Fruit fly (Drosophila melanogaster) whole organism, embryonic: Measurements from ENCODE around the gene CG34242.

Experiments used
- Abd-B ChIP-seq: fragments of 200-800 bp; sonication (Bioruptor generic); optimal IDR thresholded peaks from 2 replicates; lab custom pipeline; 2018; ENCODE audit warnings: missing biosample characterization, mild to moderate bottlenecking, missing genetic modification characterization, moderate library complexity
- B-H1 ChIP-seq: fragments of 200-800 bp; sonication (Bioruptor generic); IDR thresholded peaks from 3 replicates; pipeline ENCODE4 v1.3.6; 2022; ENCODE audit warnings: missing biosample characterization, missing genetic modification characterization
- CG10321 ChIP-seq: fragments of 200-800 bp; sonication (Bioruptor generic); IDR thresholded peaks from 2 replicates; pipeline ENCODE4 v1.3.6; 2022; ENCODE audit warnings: missing biosample characterization, missing genetic modification characterization
- CG11398 ChIP-seq: fragments of 200-800 bp; sonication (Bioruptor generic); optimal IDR thresholded peaks from 2 replicates; lab custom pipeline; 2016; ENCODE audit warnings: missing biosample characterization, missing genetic modification characterization
- CG13894 ChIP-seq: fragments of 200-800 bp; sonication (Bioruptor generic); optimal IDR thresholded peaks from 3 replicates; lab custom pipeline; 2018; ENCODE audit warnings: missing biosample characterization, mild to moderate bottlenecking, missing genetic modification characterization, moderate library complexity
- CG14965 ChIP-seq: fragments of 200-800 bp; sonication (Bioruptor generic); optimal IDR thresholded peaks from 2 replicates; lab custom pipeline; 2016; ENCODE audit warnings: missing biosample characterization, missing genetic modification characterization, borderline replicate concordance
- CG15514 ChIP-seq: fragments of 200-800 bp; sonication (Bioruptor generic); optimal IDR thresholded peaks from 3 replicates; lab custom pipeline; 2017; ENCODE audit warnings: missing biosample characterization, missing genetic modification characterization, mild to moderate bottlenecking, moderate library complexity, missing genetic modification reagents
- CG1603 ChIP-seq: fragments of 200-800 bp; sonication (Bioruptor generic); optimal IDR thresholded peaks from 2 replicates; lab custom pipeline; 2019; ENCODE audit warnings: missing biosample characterization, mild to moderate bottlenecking, missing genetic modification characterization, moderate library complexity
- CG1647 ChIP-seq: fragments of 200-800 bp; sonication (Bioruptor generic); optimal IDR thresholded peaks from 3 replicates; lab custom pipeline; 2016; ENCODE audit warnings: missing biosample characterization, missing genetic modification characterization
- CG17186 ChIP-seq: fragments of 200-800 bp; sonication (Bioruptor generic); optimal IDR thresholded peaks from 3 replicates; lab custom pipeline; 2017; ENCODE audit warnings: missing biosample characterization, missing genetic modification reagents, missing genetic modification characterization
- CG1792 ChIP-seq: fragments of 200-800 bp; sonication (Bioruptor generic); optimal IDR thresholded peaks from 2 replicates; lab custom pipeline; 2016; ENCODE audit warnings: missing biosample characterization, missing genetic modification characterization
- CG32532 ChIP-seq: fragments of 200-800 bp; sonication (Bioruptor generic); IDR thresholded peaks from 2 replicates; pipeline ENCODE4 v1.3.6; 2022; ENCODE audit warnings: missing biosample characterization, missing genetic modification characterization
- CG33213 ChIP-seq: fragments of 200-800 bp; sonication (Bioruptor generic); optimal IDR thresholded peaks from 3 replicates; lab custom pipeline; 2016; ENCODE audit warnings: missing biosample characterization, missing genetic modification characterization
- CG3847 ChIP-seq: fragments of 200-800 bp; sonication (Bioruptor generic); IDR thresholded peaks from 2 replicates; pipeline ENCODE4 v1.3.6; 2022; ENCODE audit warnings: missing biosample characterization, missing genetic modification characterization
- CG6254 ChIP-seq: fragments of 200-800 bp; sonication (Bioruptor generic); optimal IDR thresholded peaks from 3 replicates; lab custom pipeline; 2017; ENCODE audit warnings: mild to moderate bottlenecking, missing biosample characterization, missing genetic modification reagents, missing genetic modification characterization
- CG6689 ChIP-seq: fragments of 200-800 bp; sonication (Bioruptor generic); IDR thresholded peaks from 2 replicates; pipeline ENCODE4 v1.3.6; 2022; ENCODE audit warnings: missing biosample characterization, missing genetic modification characterization
- CG8089 ChIP-seq: fragments of 200-800 bp; sonication (Bioruptor generic); optimal IDR thresholded peaks from 3 replicates; lab custom pipeline; 2016; ENCODE audit warnings: missing biosample characterization, missing genetic modification characterization
- CG8924 ChIP-seq: fragments of 200-800 bp; optimal IDR thresholded peaks from 3 replicates; lab custom pipeline; 2019; ENCODE audit warnings: missing biosample characterization, mild to moderate bottlenecking, missing genetic modification characterization, moderate library complexity
- CrebB ChIP-seq: fragments of 200-800 bp; sonication (Bioruptor generic); optimal IDR thresholded peaks from 3 replicates; lab custom pipeline; 2018; ENCODE audit warnings: missing biosample characterization, mild to moderate bottlenecking, missing genetic modification characterization
- D19A ChIP-seq: fragments of 200-800 bp; optimal IDR thresholded peaks from 3 replicates; lab custom pipeline; 2019; ENCODE audit warnings: missing biosample characterization, mild to moderate bottlenecking, missing genetic modification characterization, moderate library complexity
- Fer1 ChIP-seq: fragments of 200-800 bp; sonication (Bioruptor generic); optimal IDR thresholded peaks from 2 replicates; lab custom pipeline; 2017; ENCODE audit warnings: missing biosample characterization, mild to moderate bottlenecking, missing genetic modification characterization
- HHEX ChIP-seq: fragments of 200-800 bp; sonication (Bioruptor generic); optimal IDR thresholded peaks from 3 replicates; lab custom pipeline; 2017; ENCODE audit warnings: missing biosample characterization, mild to moderate bottlenecking, missing genetic modification characterization, missing genetic modification reagents
- Hmr ChIP-seq: fragments of 200-800 bp; sonication (Bioruptor generic); optimal IDR thresholded peaks from 3 replicates; lab custom pipeline; 2017; ENCODE audit warnings: mild to moderate bottlenecking, missing biosample characterization, missing genetic modification reagents, missing genetic modification characterization
- Hr3 ChIP-seq: fragments of 200-800 bp; sonication (Bioruptor generic); optimal IDR thresholded peaks from 3 replicates; lab custom pipeline; 2016; ENCODE audit warnings: missing biosample characterization, missing genetic modification characterization
- Hr39 ChIP-seq: fragments of >200 bp; optimal IDR thresholded peaks from 2 replicates; lab custom pipeline; 2017
- Hsf ChIP-seq: fragments of 200-800 bp; sonication (Bioruptor generic); optimal IDR thresholded peaks from 3 replicates; lab custom pipeline; 2016; ENCODE audit warnings: missing biosample characterization, missing genetic modification characterization
- MBD-R2 ChIP-seq: fragments of 200-800 bp; sonication (Bioruptor generic); IDR thresholded peaks from 2 replicates; pipeline ENCODE4 v1.3.6; 2022; ENCODE audit warnings: missing biosample characterization, missing genetic modification characterization
- MTF-1 ChIP-seq: fragments of 200-800 bp; sonication (Bioruptor generic); optimal IDR thresholded peaks from 2 replicates; lab custom pipeline; 2018; ENCODE audit warnings: missing biosample characterization, mild to moderate bottlenecking, missing genetic modification characterization, borderline replicate concordance
- Med ChIP-seq: fragments of 200-800 bp; sonication (Bioruptor generic); peaks from one replicate; lab custom pipeline; 2016; ENCODE audit warnings: missing biosample characterization, missing genetic modification characterization, mild to moderate bottlenecking, inconsistent platforms, moderate library complexity
- Mrtf ChIP-seq: fragments of 200-800 bp; sonication (Bioruptor generic); IDR thresholded peaks from 3 replicates; pipeline ENCODE4 v1.3.6; 2022; ENCODE audit warnings: missing biosample characterization, missing genetic modification characterization
- Myb ChIP-seq: fragments of 200-800 bp; sonication (Bioruptor generic); optimal IDR thresholded peaks from 2 replicates; lab custom pipeline; 2016; ENCODE audit warnings: missing biosample characterization, missing genetic modification characterization
- Oaz ChIP-seq: fragments of 200-800 bp; sonication (Bioruptor generic); IDR thresholded peaks from 2 replicates; pipeline ENCODE4 v1.3.6; 2022; ENCODE audit warnings: missing biosample characterization, missing genetic modification characterization
- Opbp ChIP-seq: fragments of 200-800 bp; sonication (Bioruptor generic); IDR thresholded peaks from 3 replicates; pipeline ENCODE4 v1.3.6; 2022; ENCODE audit warnings: missing biosample characterization, missing genetic modification characterization; ENCODE audit not compliant: partially characterized antibody
- Pdp1 ChIP-seq, 2 experiments: fragments of 200-800 bp; sonication (Bioruptor generic); optimal IDR thresholded peaks; 3 replicates each; lab custom pipeline; 2016; ENCODE audit warnings: missing biosample characterization in 2 of 2, missing genetic modification characterization in 2 of 2, mild to moderate bottlenecking in 1 of 2, moderate library complexity in 1 of 2
- Sin3A ChIP-seq: fragments of >200 bp; optimal IDR thresholded peaks from 2 replicates; lab custom pipeline; 2018
- Sry-β ChIP-seq: fragments of 200-800 bp; sonication (Bioruptor generic); optimal IDR thresholded peaks from 2 replicates; lab custom pipeline; 2018; ENCODE audit warnings: missing biosample characterization, mild to moderate bottlenecking, missing genetic modification characterization, moderate library complexity
- ato ChIP-seq: fragments of 200-800 bp; sonication (Bioruptor generic); IDR thresholded peaks from 2 replicates; pipeline ENCODE4 v1.3.6; 2022; ENCODE audit warnings: missing biosample characterization, missing genetic modification characterization; ENCODE audit not compliant: partially characterized antibody
- br ChIP-seq: fragments of >200 bp; optimal IDR thresholded peaks from 2 replicates; lab custom pipeline; 2017
- chif ChIP-seq, 2 experiments: fragments of 200-800 bp; sonication (Bioruptor generic); optimal IDR thresholded peaks; 3 replicates each; lab custom pipeline; 2016; ENCODE audit warnings: missing biosample characterization in 2 of 2, missing genetic modification characterization in 2 of 2
- chm ChIP-seq: fragments of 200-800 bp; sonication (Bioruptor generic); IDR thresholded peaks from 2 replicates; pipeline ENCODE4 v1.3.6; 2022; ENCODE audit warnings: missing biosample characterization, missing genetic modification characterization
- ci ChIP-seq: fragments of 200-800 bp; sonication (Bioruptor generic); IDR thresholded peaks from 3 replicates; pipeline ENCODE4 v1.3.6; 2022; ENCODE audit warnings: missing biosample characterization, missing genetic modification characterization
- cwo ChIP-seq: fragments of 200-800 bp; sonication (Bioruptor generic); optimal IDR thresholded peaks from 3 replicates; lab custom pipeline; 2017; ENCODE audit warnings: missing biosample characterization, missing genetic modification characterization, mild to moderate bottlenecking, moderate library complexity, missing genetic modification reagents
- grau ChIP-seq: fragments of 200-800 bp; optimal IDR thresholded peaks from 3 replicates; lab custom pipeline; 2019; ENCODE audit warnings: missing biosample characterization, mild to moderate bottlenecking, missing genetic modification characterization, moderate library complexity
- h ChIP-seq: fragments of >200 bp; optimal IDR thresholded peaks from 2 replicates; lab custom pipeline; 2017
- ham ChIP-seq: fragments of 200-800 bp; sonication (Bioruptor generic); IDR thresholded peaks from 2 replicates; pipeline ENCODE4 v1.3.6; 2022; ENCODE audit warnings: missing biosample characterization, missing genetic modification characterization
- her ChIP-seq: fragments of 200-800 bp; sonication (Bioruptor generic); optimal IDR thresholded peaks from 2 replicates; lab custom pipeline; 2016; ENCODE audit warnings: missing biosample characterization, missing genetic modification characterization
- kni ChIP-seq: fragments of 200-800 bp; sonication (Bioruptor generic); optimal IDR thresholded peaks from 3 replicates; lab custom pipeline; 2017; ENCODE audit warnings: mild to moderate bottlenecking, missing biosample characterization, missing genetic modification reagents, missing genetic modification characterization
- lbe ChIP-seq: fragments of 200-800 bp; sonication (Bioruptor generic); optimal IDR thresholded peaks from 2 replicates; lab custom pipeline; 2016; ENCODE audit warnings: missing biosample characterization, mild to moderate bottlenecking, missing genetic modification characterization
- mam ChIP-seq: fragments of 200-800 bp; sonication (Bioruptor generic); optimal IDR thresholded peaks from 3 replicates; lab custom pipeline; 2016; ENCODE audit warnings: missing biosample characterization, missing genetic modification characterization
- nmo ChIP-seq: fragments of 200-800 bp; sonication (Bioruptor generic); optimal IDR thresholded peaks from 2 replicates; lab custom pipeline; 2018; ENCODE audit warnings: missing biosample characterization, mild to moderate bottlenecking, missing genetic modification characterization, moderate library complexity
- slbo ChIP-seq: fragments of 200-800 bp; sonication (Bioruptor generic); IDR thresholded peaks from 2 replicates; pipeline ENCODE4 v1.3.6; 2022; ENCODE audit warnings: missing biosample characterization, missing genetic modification characterization
- slou ChIP-seq: fragments of 200-800 bp; sonication (Bioruptor generic); optimal IDR thresholded peaks from 3 replicates; lab custom pipeline; 2016; ENCODE audit warnings: missing biosample characterization, missing genetic modification characterization

Gene CG34242

dm6 chr3L:12530044-12530443 is 3.8 kb upstream of the CG34242 start, which contains the start of gene nst (continued):
- TF ChIP-seq kni: no peak
- peak; percentile 30 for TF ChIP-seq Abd-B (GFP tag; lab: Kevin White, UChicago)
- TF ChIP-seq D19A (tag; lab: Kevin White, UChicago): no peak
- peak in 1 of 2 experiments; percentile 18 for TF ChIP-seq chif (GFP tag; optimal IDR thresholded peaks at IDR 0.05; lab: Kevin White, UChicago)
- no peak for TF ChIP-seq br (lab: Kevin White, UChicago)
- TF ChIP-seq Sin3A: peak; percentile 9
- no peak for TF ChIP-seq ham
- no peak for TF ChIP-seq MTF-1 (GFP tag; lab: Kevin White, UChicago)
- no peak for TF ChIP-seq Oaz
- TF ChIP-seq CG1792: no peak
- TF ChIP-seq CG13894 (tag; lab: Kevin White, UChicago): no peak
- TF ChIP-seq ato (GFP tag; lab: Robert Waterston, UW): no peak
- no peak for TF ChIP-seq Fer1 (GFP tag; lab: Kevin White, UChicago)
- TF ChIP-seq nmo (GFP tag; lab: Kevin White, UChicago): peak; percentile 12
- peak in 1 of 2 experiments; percentile 12 for TF ChIP-seq Pdp1 (GFP tag; optimal IDR thresholded peaks at IDR 0.05; lab: Kevin White, UChicago)
- no peak for TF ChIP-seq slou (GFP tag; lab: Kevin White, UChicago)
- TF ChIP-seq Med: peak; percentile 88
- TF ChIP-seq Sry-β: no peak
- no peak for TF ChIP-seq cwo (GFP tag; lab: Kevin White, UChicago)
- TF ChIP-seq CG14965: no peak
- no peak for TF ChIP-seq Hr3
- peak; percentile 61 for TF ChIP-seq CG1603 (tag; lab: Kevin White, UChicago)
- TF ChIP-seq CG32532 (GFP tag; lab: Robert Waterston, UW): peak; percentile 15; the same call in 1 of the 2 replicates
- TF ChIP-seq Hsf (GFP tag; lab: Kevin White, UChicago): no peak
- peak; percentile 34 for TF ChIP-seq CG17186 (GFP tag; lab: Kevin White, UChicago)
- no peak for TF ChIP-seq Hr39 (lab: Kevin White, UChicago)
- no peak for TF ChIP-seq Mrtf
- TF ChIP-seq B-H1 (GFP tag; lab: Robert Waterston, UW): no peak
- TF ChIP-seq CG1647 (GFP tag; lab: Kevin White, UChicago): no peak
- TF ChIP-seq Opbp (GFP tag; lab: Robert Waterston, UW): peak; percentile 49; the same call in 1 of the 3 replicates
- TF ChIP-seq chm: no peak
- 0 out of 2 replicates have a peak, but pooled peaks have one; percentile 20 for TF ChIP-seq slbo
- peak; percentile 89 for TF ChIP-seq MBD-R2 (GFP tag; lab: Robert Waterston, UW)
- TF ChIP-seq ci (GFP tag; lab: Robert Waterston, UW): peak; percentile 16; the same call in 1 of the 3 replicates
- TF ChIP-seq her (GFP tag; lab: Kevin White, UChicago): peak; percentile 37
- TF ChIP-seq CG8924: no peak
- peak; percentile 16 for TF ChIP-seq grau (tag; lab: Kevin White, UChicago)
- TF ChIP-seq CG10321 (GFP tag; lab: Robert Waterston, UW): no peak
- TF ChIP-seq CG11398 (GFP tag; lab: Kevin White, UChicago): no peak
- no peak for TF ChIP-seq CG8089 (GFP tag; lab: Kevin White, UChicago)
- no peak for TF ChIP-seq lbe (GFP tag; lab: Kevin White, UChicago)
- TF ChIP-seq Myb (GFP tag; lab: Kevin White, UChicago): peak; percentile 57
- peak; percentile 16 for TF ChIP-seq CG6254
- peak; percentile 14 for TF ChIP-seq Hmr
- TF ChIP-seq h (lab: Kevin White, UChicago): no peak
- peak; percentile 48; the same call in 1 of the 2 replicates for TF ChIP-seq CG3847
- TF ChIP-seq CrebB (tag; lab: Kevin White, UChicago): no peak
- TF ChIP-seq CG15514 (GFP tag; lab: Kevin White, UChicago): peak; percentile 69
- TF ChIP-seq CG6689 (GFP tag; lab: Robert Waterston, UW): no peak
- TF ChIP-seq CG33213 (GFP tag; lab: Kevin White, UChicago): peak; percentile 14
- no peak for TF ChIP-seq HHEX
- peak; percentile 7 for TF ChIP-seq mam (GFP tag; lab: Kevin White, UChicago)
